Worm (Caenorhabditis elegans) whole organism, L4 larva: ENCODE measurements around the gene lim-6.

ENCODE experiments used
- F26F4.8 ChIP-seq: fragments of 200-800 bp; sonication (Bioruptor generic); conservative IDR thresholded peaks from 2 replicates; pipeline ENCODE4 v1.3.6; 2022; ENCODE audit warnings: missing genetic modification characterization, missing compliant biosample characterization
- F37D6.2 ChIP-seq: sonication (generic microtip); optimal IDR thresholded peaks from 2 replicates; lab custom pipeline; 2016; ENCODE audit warnings: mild to moderate bottlenecking, missing genetic modification characterization, missing compliant biosample characterization
- attf-4 ChIP-seq: sonication (generic microtip); optimal IDR thresholded peaks from 3 replicates; lab custom pipeline; 2017; ENCODE audit warnings: missing biosample characterization, missing genetic modification characterization
- dmd-8 ChIP-seq: fragments of 200-800 bp; sonication (Bioruptor generic); IDR thresholded peaks from 2 replicates; pipeline ENCODE4 v1.3.6; 2022; ENCODE audit warnings: missing genetic modification characterization, missing compliant biosample characterization
- egl-27 ChIP-seq: sonication (generic microtip); optimal IDR thresholded peaks from 3 replicates; lab custom pipeline; 2017; ENCODE audit warnings: missing biosample characterization, missing genetic modification reagents, missing genetic modification characterization
- hmg-1.1 ChIP-seq: fragments of 200-800 bp; sonication (Bioruptor generic); IDR thresholded peaks from 2 replicates; pipeline ENCODE4 v1.3.6; 2022; ENCODE audit warnings: missing genetic modification reagents, missing genetic modification characterization, missing compliant biosample characterization
- lir-3 ChIP-seq: sonication (generic microtip); optimal IDR thresholded peaks from 2 replicates; lab custom pipeline; 2016; ENCODE audit warnings: mild to moderate bottlenecking, missing genetic modification characterization, missing compliant biosample characterization
- mxl-2 ChIP-seq: fragments of 200-800 bp; sonication (Bioruptor generic); conservative IDR thresholded peaks from 2 replicates; pipeline ENCODE4 v1.3.6; 2022; ENCODE audit warnings: missing genetic modification reagents, missing genetic modification characterization, missing compliant biosample characterization
- nhr-28 ChIP-seq: fragments of 150-350 bp; optimal IDR thresholded peaks from 2 replicates; lab custom pipeline; 2014; ENCODE audit warnings: missing biosample characterization, missing genetic modification characterization
- rbr-2 ChIP-seq: sonication (generic microtip); optimal IDR thresholded peaks from 2 replicates; lab custom pipeline; 2016; ENCODE audit warnings: missing genotype, missing genetic modification characterization, missing compliant biosample characterization

ce11 chrX:1060705-1061104, 11.5 kb upstream of the lim-6 start:
- no peak for TF ChIP-seq mxl-2 (GFP tag; lab: Robert Waterston, UW)
- no peak for TF ChIP-seq dmd-8 (GFP tag; lab: Robert Waterston, UW)
- no peak for TF ChIP-seq hmg-1.1 (GFP tag; lab: Robert Waterston, UW)
- TF ChIP-seq F26F4.8 (GFP tag; lab: Robert Waterston, UW): no peak
- no peak for TF ChIP-seq rbr-2 (tag; lab: Kevin White, UChicago)
- TF ChIP-seq lir-3 (tag; lab: Kevin White, UChicago): no peak
- no peak for TF ChIP-seq nhr-28 (tag; lab: Kevin White, UChicago)
- no peak for TF ChIP-seq attf-4 (tag; lab: Kevin White, UChicago)
- no peak for TF ChIP-seq F37D6.2 (tag; lab: Kevin White, UChicago)
- no peak for TF ChIP-seq egl-27 (tag; lab: Kevin White, UChicago)
